Worm (Caenorhabditis elegans): ENCODE results near the gene Y57G7A.1.

DNA sequence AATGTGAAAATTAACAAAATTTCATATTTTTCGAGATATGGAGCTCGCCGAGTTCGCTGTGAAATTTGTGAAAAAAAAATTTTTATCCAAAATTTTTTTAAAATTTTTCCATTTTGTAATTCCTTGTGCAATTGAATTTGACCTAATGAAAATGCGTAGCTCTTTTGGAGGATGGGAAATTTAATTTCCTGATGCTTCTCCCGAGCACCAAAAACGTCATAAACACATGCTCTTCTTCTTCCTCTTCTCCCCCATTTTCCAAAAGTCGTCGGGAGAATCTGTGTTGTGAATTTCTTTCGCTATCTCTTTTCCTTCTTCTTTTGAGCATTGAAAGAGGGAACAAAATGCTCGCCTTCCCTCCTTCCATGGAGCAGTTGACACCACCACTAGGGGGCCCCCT, 43.1 kb downstream of the Y57G7A.1 start:
- no peak for TF ChIP-seq ama-1 (optimal IDR thresholded peaks at IDR 0.05)
- no peak for TF ChIP-seq aly-1 (tag; optimal IDR thresholded peaks at IDR 0.05)
- TF ChIP-seq hmbx-1 (tag; optimal IDR thresholded peaks at IDR 0.05) = no peak
- TF ChIP-seq scrt-1 (GFP tag; IDR thresholded peaks at IDR 0.05) = no peak
- no peak for TF ChIP-seq flt-1 (GFP tag; IDR thresholded peaks at IDR 0.05)
- no peak for TF ChIP-seq hmg-4 (GFP tag; optimal IDR thresholded peaks at IDR 0.05)
- TF ChIP-seq hnd-1 (tag; optimal IDR thresholded peaks at IDR 0.05) = no peak
- no peak for TF ChIP-seq tra-4 (tag; optimal IDR thresholded peaks at IDR 0.05)
- no peak for TF ChIP-seq tbx-37 (GFP tag; conservative IDR thresholded peaks at IDR 0.05)

Measured in whole organism, early embryonic.